Fruit fly (Drosophila melanogaster): ENCODE measurements around the gene Hrb87F.

Hrb87F gene

dm6 chr3R:13705292-13705885, 45.1 kb upstream of the Hrb87F start, which contains the start of gene Adgf-D (continued):
- TF ChIP-seq sna (GFP tag; IDR thresholded peaks at IDR 0.05; ENCODE audit: partially characterized antibody) (no peak), CG12769 (tag; optimal IDR thresholded peaks at IDR 0.05) (no peak), sima (GFP tag; optimal IDR thresholded peaks at IDR 0.05) (no peak), Max (GFP tag; optimal IDR thresholded peaks at IDR 0.05) (no peak), zf30C (GFP tag; optimal IDR thresholded peaks at IDR 0.05) (no peak), Kr (GFP tag; optimal IDR thresholded peaks at IDR 0.05) (no peak), lov (optimal IDR thresholded peaks at IDR 0.05) (no peak), lov (GFP tag; IDR thresholded peaks at IDR 0.05) (no peak), HmgD (GFP tag; optimal IDR thresholded peaks at IDR 0.05) (no peak), Dp (GFP tag; optimal IDR thresholded peaks at IDR 0.05) (no peak), az2 (GFP tag; optimal IDR thresholded peaks at IDR 0.05) (no peak), ap (GFP tag; IDR thresholded peaks at IDR 0.05) (no peak)

- TF ChIP-seq CG6254 (GFP tag; optimal IDR thresholded peaks at IDR 0.05) (no peak), Ravus (GFP tag; IDR thresholded peaks at IDR 0.05) (no peak), usp (GFP tag; optimal IDR thresholded peaks at IDR 0.05) (no peak), cato (GFP tag; optimal IDR thresholded peaks at IDR 0.05; ENCODE audit: borderline replicate concordance) (no peak), CG7987 (GFP tag; optimal IDR thresholded peaks at IDR 0.05) (no peak), E2f1 (GFP tag; IDR thresholded peaks at IDR 0.05) (no peak), sens (GFP tag) (peak; percentile 33)
These were observed 40.4 kb upstream of the Hrb87F start, which contains the start of gene f-cup for dm6 chr3R:13700738-13701137. TSS of gene f-cup (minus strand) at chr3R:13700838.

- no peak for TF ChIP-seq fd64A (GFP tag; optimal IDR thresholded peaks at IDR 0.05)
- TF ChIP-seq CG7271 (tag; optimal IDR thresholded peaks at IDR 0.05): no peak
- peak; percentile 68 for TF ChIP-seq Med (GFP tag)
- no peak for TF ChIP-seq Chrac-16 (GFP tag; optimal IDR thresholded peaks at IDR 0.05)
- TF ChIP-seq bab2 (GFP tag; optimal IDR thresholded peaks at IDR 0.05): no peak
These were observed 39.9 kb upstream of the Hrb87F start, which contains the start of gene ninaB for dm6 chr3R:13700192-13700591. TSS of gene ninaB (plus strand) at chr3R:13700565.

dm6 chr3R:13699350-13699749, 39.0 kb upstream of the Hrb87F start:
- TF ChIP-seq E2f2 (GFP tag; IDR thresholded peaks at IDR 0.05): peak; percentile 48
- TF ChIP-seq sens (GFP tag): peak; percentile 3
- TF ChIP-seq salm (tag; optimal IDR thresholded peaks at IDR 0.05): no peak
- TF ChIP-seq pzg (GFP tag; optimal IDR thresholded peaks at IDR 0.05): peak; percentile 34
- TF ChIP-seq stwl (tag; optimal IDR thresholded peaks at IDR 0.05): peak; percentile 37
- TF ChIP-seq Myb (GFP tag; optimal IDR thresholded peaks at IDR 0.05): peak; percentile 91
- TF ChIP-seq MBD-R2 (GFP tag; IDR thresholded peaks at IDR 0.05): peak; percentile 86
- peak; percentile 41 to 92 for TF ChIP-seq crp (GFP tag; optimal IDR thresholded peaks at IDR 0.05)
- TF ChIP-seq CG2116 (GFP tag; optimal IDR thresholded peaks at IDR 0.05): peak; percentile 80
- no peak for TF ChIP-seq Awh (GFP tag; IDR thresholded peaks at IDR 0.05)
- TF ChIP-seq MESR4 (GFP tag; optimal IDR thresholded peaks at IDR 0.05): peak; percentile 47
- TF ChIP-seq gfzf (GFP tag; optimal IDR thresholded peaks at IDR 0.05): peak; percentile 30
- 0 out of 4 replicates have a peak, but pooled peaks have one; percentile 46 for TF ChIP-seq Dll (GFP tag; IDR thresholded peaks at IDR 0.05; ENCODE audit: partially characterized antibody)
- TF ChIP-seq CG10267 (tag; optimal IDR thresholded peaks at IDR 0.05): peak; percentile 93
- TF ChIP-seq Med (GFP tag): peak; percentile 72
- no peak for TF ChIP-seq CG8290 (GFP tag; optimal IDR thresholded peaks at IDR 0.05)
- TF ChIP-seq CG8290 (tag; optimal IDR thresholded peaks at IDR 0.05): no peak
- TF ChIP-seq nerfin-2 (GFP tag; IDR thresholded peaks at IDR 0.05; ENCODE audit: partially characterized antibody): 0 out of 2 replicates have a peak, but pooled peaks have one; percentile 17
- no peak for TF ChIP-seq CG3407 (GFP tag; optimal IDR thresholded peaks at IDR 0.05)
- TF ChIP-seq Dp (GFP tag; optimal IDR thresholded peaks at IDR 0.05): peak; percentile 31
- no peak for TF ChIP-seq CG4360 (GFP tag; IDR thresholded peaks at IDR 0.05)
- TF ChIP-seq slbo (GFP tag; IDR thresholded peaks at IDR 0.05): no peak
- no peak for TF ChIP-seq NC2β (GFP tag; optimal IDR thresholded peaks at IDR 0.05)
- TF ChIP-seq CG10462 (GFP tag; optimal IDR thresholded peaks at IDR 0.05): peak; percentile 83
- no peak for TF ChIP-seq Hr51 (GFP tag; optimal IDR thresholded peaks at IDR 0.05)
